Worm (Caenorhabditis elegans) whole organism, L2 larva: ENCODE measurements around the gene par-5.

ENCODE experiments used
- ZK546.5 ChIP-seq: sonication (generic microtip); optimal IDR thresholded peaks from 2 replicates; lab custom pipeline; 2017; ENCODE audit warnings: missing biosample characterization, missing genetic modification characterization
- fos-1 ChIP-seq: fragments of 150-350 bp; optimal IDR thresholded peaks from 2 replicates; lab custom pipeline; 2014; ENCODE audit warnings: missing biosample characterization, missing genetic modification characterization
- nhr-11 ChIP-seq: fragments of 150-350 bp; optimal IDR thresholded peaks from 2 replicates; lab custom pipeline; 2014; ENCODE audit warnings: missing biosample characterization, missing genetic modification characterization
- unc-55 ChIP-seq: fragments of 150-350 bp; sonication (generic microtip); optimal IDR thresholded peaks from 3 replicates; lab custom pipeline; 2014; ENCODE audit warnings: missing biosample characterization, missing genetic modification reagents, missing genetic modification characterization

- TF ChIP-seq unc-55 (GFP tag; lab: Kevin White, UChicago) (no peak), ZK546.5 (no peak), fos-1 (tag; lab: Kevin White, UChicago) (peak; percentile 42), nhr-11 (tag; lab: Kevin White, UChicago) (no peak)
Observed at ce11 chrIV:11863428-11863827, 41.7 kb upstream of the par-5 start.
